Worm (Caenorhabditis elegans): ENCODE results near the gene gtf-2H4.
A peak's percentile ranks its signal among the peaks of the same experiment; 100 is the strongest.

Gene gtf-2H4

ce11 chrIV:15453137-15453788 lies at the start of gene gtf-2H4:
gtf-2H4 (minus strand) TSS chrIV:15453187.
- TF ChIP-seq ref-1 (GFP tag; conservative IDR thresholded peaks at IDR 0.05), result no peak
- TF ChIP-seq T22C8.4 (GFP tag; IDR thresholded peaks at IDR 0.05), result peak; percentile 74

ce11 chrIV:15497263-15497662 lies 44.3 kb upstream of the gtf-2H4 start, which contains the start of gene acr-24:
acr-24 (plus strand) TSS chrIV:15497563.
- TF ChIP-seq cog-1 (tag; optimal IDR thresholded peaks at IDR 0.05) (no peak), med-1 (GFP tag; optimal IDR thresholded peaks at IDR 0.05; ENCODE audit: insufficient read depth) (no peak), ztf-23 (GFP tag; IDR thresholded peaks at IDR 0.05) (no peak), ref-1 (GFP tag; conservative IDR thresholded peaks at IDR 0.05) (no peak), flt-1 (GFP tag; IDR thresholded peaks at IDR 0.05) (no peak), ztf-29 (GFP tag; IDR thresholded peaks at IDR 0.05) (no peak), klf-2 (GFP tag; conservative IDR thresholded peaks at IDR 0.05) (no peak), tab-1 (GFP tag; IDR thresholded peaks at IDR 0.05) (no peak), T22C8.4 (GFP tag; IDR thresholded peaks at IDR 0.05) (no peak)

ce11 chrIV:15476369-15476768 lies 23.4 kb upstream of the gtf-2H4 start:
- no peak for TF ChIP-seq ref-1 (GFP tag; conservative IDR thresholded peaks at IDR 0.05)
- no peak for TF ChIP-seq tab-1 (GFP tag; IDR thresholded peaks at IDR 0.05)
- peak; percentile 23; the same call in 1 of the 2 replicates for TF ChIP-seq ztf-29 (GFP tag; IDR thresholded peaks at IDR 0.05)
- peak; percentile 53; the same call in 1 of the 2 replicates for TF ChIP-seq flt-1 (GFP tag; IDR thresholded peaks at IDR 0.05)
- TF ChIP-seq klf-2 (GFP tag; conservative IDR thresholded peaks at IDR 0.05), result no peak
- no peak for TF ChIP-seq T22C8.4 (GFP tag; IDR thresholded peaks at IDR 0.05)

- TF ChIP-seq T22C8.4 (GFP tag; IDR thresholded peaks at IDR 0.05) (peak; percentile 66), ztf-29 (GFP tag; IDR thresholded peaks at IDR 0.05) (no peak)
Measured at ce11 chrIV:15475829-15476228, 22.8 kb upstream of the gtf-2H4 start.

ce11 chrIV:15473588-15474271 lies 20.7 kb upstream of the gtf-2H4 start, which contains the start of gene Y73F8A.26:
Y73F8A.26 (plus strand) TSS chrIV:15473660.
- TF ChIP-seq ztf-23 (GFP tag; IDR thresholded peaks at IDR 0.05) (no peak), cog-1 (tag; optimal IDR thresholded peaks at IDR 0.05) (no peak), ref-1 (GFP tag; conservative IDR thresholded peaks at IDR 0.05) (no peak), klf-2 (GFP tag; conservative IDR thresholded peaks at IDR 0.05) (no peak), ztf-29 (GFP tag; IDR thresholded peaks at IDR 0.05) (no peak), med-1 (GFP tag; optimal IDR thresholded peaks at IDR 0.05; ENCODE audit: insufficient read depth) (no peak), flt-1 (GFP tag; IDR thresholded peaks at IDR 0.05) (no peak), T22C8.4 (GFP tag; IDR thresholded peaks at IDR 0.05) (no peak), tab-1 (GFP tag; IDR thresholded peaks at IDR 0.05) (no peak)

ce11 chrIV:15472387-15472859 lies 19.4 kb upstream of the gtf-2H4 start, which contains the start of gene Y73F8A.27:
Y73F8A.27 (plus strand) TSS chrIV:15472809.
- no peak for TF ChIP-seq ztf-29 (GFP tag; IDR thresholded peaks at IDR 0.05)
- no peak for TF ChIP-seq ref-1 (GFP tag; conservative IDR thresholded peaks at IDR 0.05)
- no peak for TF ChIP-seq med-1 (GFP tag; optimal IDR thresholded peaks at IDR 0.05; ENCODE audit: insufficient read depth)
- no peak for TF ChIP-seq klf-2 (GFP tag; conservative IDR thresholded peaks at IDR 0.05)
- no peak for TF ChIP-seq T22C8.4 (GFP tag; IDR thresholded peaks at IDR 0.05)
- TF ChIP-seq tab-1 (GFP tag; IDR thresholded peaks at IDR 0.05), result no peak
- no peak for TF ChIP-seq flt-1 (GFP tag; IDR thresholded peaks at IDR 0.05)
- peak; percentile 25 for TF ChIP-seq cog-1 (tag; optimal IDR thresholded peaks at IDR 0.05)
- peak; percentile 22; the same call in 1 of the 2 replicates for TF ChIP-seq ztf-23 (GFP tag; IDR thresholded peaks at IDR 0.05)

- TF ChIP-seq T22C8.4 (GFP tag; IDR thresholded peaks at IDR 0.05), result 0 out of 2 replicates have a peak, but pooled peaks have one; percentile 37
- no peak for TF ChIP-seq tab-1 (GFP tag; IDR thresholded peaks at IDR 0.05)
- TF ChIP-seq ref-1 (GFP tag; conservative IDR thresholded peaks at IDR 0.05), result no peak
- peak; percentile 25 for TF ChIP-seq med-1 (GFP tag; optimal IDR thresholded peaks at IDR 0.05; ENCODE audit: insufficient read depth)
- peak; percentile 76; the same call in 1 of the 2 replicates for TF ChIP-seq ztf-23 (GFP tag; IDR thresholded peaks at IDR 0.05)
- TF ChIP-seq cog-1 (tag; optimal IDR thresholded peaks at IDR 0.05), result peak; percentile 80
- peak; percentile 76 for TF ChIP-seq flt-1 (GFP tag; IDR thresholded peaks at IDR 0.05)
- TF ChIP-seq ztf-29 (GFP tag; IDR thresholded peaks at IDR 0.05), result peak; percentile 8; the same call in 1 of the 2 replicates
- TF ChIP-seq klf-2 (GFP tag; conservative IDR thresholded peaks at IDR 0.05), result 0 out of 2 replicates have a peak, but pooled peaks have one; percentile 45
Measured at ce11 chrIV:15471430-15471829, 18.4 kb upstream of the gtf-2H4 start, which contains the start of gene ntl-11. ntl-11 (minus strand) TSS chrIV:15471495.

ce11 chrIV:15444481-15444880 lies 8.5 kb downstream of the gtf-2H4 start, which contains the start of gene Y73F8A.23:
Y73F8A.23 (minus strand) TSS chrIV:15444581.
- no peak for TF ChIP-seq klf-2 (GFP tag; conservative IDR thresholded peaks at IDR 0.05)
- no peak for TF ChIP-seq ztf-29 (GFP tag; IDR thresholded peaks at IDR 0.05)
- TF ChIP-seq cog-1 (tag; optimal IDR thresholded peaks at IDR 0.05), result no peak
- TF ChIP-seq T22C8.4 (GFP tag; IDR thresholded peaks at IDR 0.05), result no peak
- TF ChIP-seq ref-1 (GFP tag; conservative IDR thresholded peaks at IDR 0.05), result no peak
- TF ChIP-seq flt-1 (GFP tag; IDR thresholded peaks at IDR 0.05), result no peak
- TF ChIP-seq ztf-23 (GFP tag; IDR thresholded peaks at IDR 0.05), result no peak
- no peak for TF ChIP-seq med-1 (GFP tag; optimal IDR thresholded peaks at IDR 0.05; ENCODE audit: insufficient read depth)
- TF ChIP-seq tab-1 (GFP tag; IDR thresholded peaks at IDR 0.05), result no peak

- TF ChIP-seq tab-1 (GFP tag; IDR thresholded peaks at IDR 0.05) (no peak), med-1 (GFP tag; optimal IDR thresholded peaks at IDR 0.05; ENCODE audit: insufficient read depth) (no peak), ztf-29 (GFP tag; IDR thresholded peaks at IDR 0.05) (no peak), ztf-23 (GFP tag; IDR thresholded peaks at IDR 0.05) (no peak), T22C8.4 (GFP tag; IDR thresholded peaks at IDR 0.05) (no peak), flt-1 (GFP tag; IDR thresholded peaks at IDR 0.05) (no peak), ref-1 (GFP tag; conservative IDR thresholded peaks at IDR 0.05) (no peak), cog-1 (tag; optimal IDR thresholded peaks at IDR 0.05) (no peak), klf-2 (GFP tag; conservative IDR thresholded peaks at IDR 0.05) (no peak)
Measured at ce11 chrIV:15441308-15441707, 11.7 kb downstream of the gtf-2H4 start, which contains the start of gene Y73F8A.22. Y73F8A.22 (minus strand) TSS chrIV:15441408.

Measured in whole organism, midembryonic.